Worm (Caenorhabditis elegans) whole organism, L4 larva: Measurements from ENCODE around the gene brap-2.

ENCODE experiments used
- F26F4.8 ChIP-seq: fragments of 200-800 bp; sonication (Bioruptor generic); conservative IDR thresholded peaks from 2 replicates; pipeline ENCODE4 v1.3.6; 2022; ENCODE audit warnings: missing genetic modification characterization, missing compliant biosample characterization
- R02D3.7 ChIP-seq: fragments of 150-350 bp; sonication (generic microtip); optimal IDR thresholded peaks from 3 replicates; lab custom pipeline; 2014; ENCODE audit warnings: missing biosample characterization, missing genetic modification characterization
- Y5F2A.4 ChIP-seq: fragments of 200-800 bp; sonication (Bioruptor generic); optimal IDR thresholded peaks from 2 replicates; lab custom pipeline; 2018; ENCODE audit warnings: mild to moderate bottlenecking, missing genetic modification characterization, missing compliant biosample characterization
- Y75B8A.6 ChIP-seq: fragments of 200-800 bp; sonication (Bioruptor generic); IDR thresholded peaks from 2 replicates; pipeline ENCODE4 v1.3.6; 2022; ENCODE audit warnings: missing genetic modification reagents, missing genetic modification characterization, missing compliant biosample characterization
- ama-1 ChIP-seq: fragments of 150-350 bp; optimal IDR thresholded peaks from 2 replicates; lab custom pipeline; 2014; ENCODE audit warnings: inconsistent platforms, mixed read lengths
- arid-1 ChIP-seq: fragments of 200-800 bp; sonication (Bioruptor generic); conservative IDR thresholded peaks from 2 replicates; pipeline ENCODE4 v1.3.6; 2022; ENCODE audit warnings: missing genetic modification reagents, missing genetic modification characterization, missing compliant biosample characterization
- attf-4 ChIP-seq: sonication (generic microtip); optimal IDR thresholded peaks from 3 replicates; lab custom pipeline; 2017; ENCODE audit warnings: missing biosample characterization, missing genetic modification characterization
- ceh-28 ChIP-seq: fragments of 150-350 bp; optimal IDR thresholded peaks from 2 replicates; lab custom pipeline; 2014; ENCODE audit warnings: missing biosample characterization, missing genetic modification reagents, missing genetic modification characterization
- ceh-32 ChIP-seq: sonication (generic microtip); optimal IDR thresholded peaks from 2 replicates; lab custom pipeline; 2016; ENCODE audit warnings: mild to moderate bottlenecking, missing genetic modification characterization, missing compliant biosample characterization; ENCODE audit not compliant: poor library complexity
- ceh-44 ChIP-seq: fragments of 200-800 bp; sonication (Bioruptor generic); IDR thresholded peaks from 2 replicates; pipeline ENCODE4 v1.3.6; 2022; ENCODE audit warnings: missing genetic modification reagents, missing genetic modification characterization, missing compliant biosample characterization
- ceh-82 ChIP-seq: sonication (generic microtip); optimal IDR thresholded peaks from 2 replicates; lab custom pipeline; 2017; ENCODE audit warnings: missing biosample characterization, missing genetic modification characterization
- cey-2 ChIP-seq: sonication (generic microtip); optimal IDR thresholded peaks from 3 replicates; lab custom pipeline; 2017; ENCODE audit warnings: missing genetic modification characterization, mild to moderate bottlenecking, missing compliant biosample characterization, antibody characterized with exemption, borderline replicate concordance; ENCODE audit not compliant: insufficient read depth
- ctbp-1 ChIP-seq: fragments of 200-800 bp; sonication (Bioruptor generic); IDR thresholded peaks from 2 replicates; pipeline ENCODE4 v1.3.6; 2022; ENCODE audit warnings: missing genetic modification reagents, missing genetic modification characterization, missing compliant biosample characterization
- daf-8 ChIP-seq: fragments of 200-800 bp; sonication (Bioruptor generic); IDR thresholded peaks from 2 replicates; pipeline ENCODE4 v1.3.6; 2022; ENCODE audit warnings: missing genetic modification characterization, missing compliant biosample characterization
- dmd-9 ChIP-seq: fragments of 200-800 bp; sonication (Bioruptor generic); IDR thresholded peaks from 2 replicates; pipeline ENCODE4 v1.3.6; 2022; ENCODE audit warnings: missing genetic modification reagents, missing genetic modification characterization, missing compliant biosample characterization
- dpl-1 ChIP-seq: fragments of 150-350 bp; optimal IDR thresholded peaks from 2 replicates; lab custom pipeline; 2014; ENCODE audit warnings: missing biosample characterization, missing genetic modification reagents, missing genetic modification characterization
- dve-1 ChIP-seq: sonication (generic microtip); optimal IDR thresholded peaks from 2 replicates; lab custom pipeline; 2017; ENCODE audit warnings: antibody characterized with exemption, mild to moderate bottlenecking, missing genetic modification characterization, missing compliant biosample characterization; ENCODE audit not compliant: insufficient read depth
- egl-27 ChIP-seq: sonication (generic microtip); optimal IDR thresholded peaks from 3 replicates; lab custom pipeline; 2017; ENCODE audit warnings: missing biosample characterization, missing genetic modification reagents, missing genetic modification characterization
- egl-43 ChIP-seq: fragments of 200-800 bp; sonication (Bioruptor generic); IDR thresholded peaks from 2 replicates; pipeline ENCODE4 v1.3.6; 2022; ENCODE audit warnings: missing genetic modification reagents, missing genetic modification characterization, missing compliant biosample characterization
- fkh-10 ChIP-seq: fragments of 150-350 bp; optimal IDR thresholded peaks from 2 replicates; lab custom pipeline; 2014; ENCODE audit warnings: missing biosample characterization, missing genetic modification reagents, missing genetic modification characterization
- fos-1 ChIP-seq: fragments of 150-350 bp; optimal IDR thresholded peaks from 2 replicates; lab custom pipeline; 2014; ENCODE audit warnings: missing biosample characterization, missing genetic modification characterization
- gei-8 ChIP-seq: fragments of 200-800 bp; sonication (Bioruptor generic); optimal IDR thresholded peaks from 2 replicates; lab custom pipeline; 2018; ENCODE audit warnings: mild to moderate bottlenecking, missing genetic modification characterization, missing compliant biosample characterization
- jun-1 ChIP-seq: fragments of 150-350 bp; optimal IDR thresholded peaks from 2 replicates; lab custom pipeline; 2014; ENCODE audit warnings: missing biosample characterization, missing genetic modification reagents, missing genetic modification characterization
- lim-7 ChIP-seq: fragments of 200-800 bp; sonication (Bioruptor generic); IDR thresholded peaks from 2 replicates; pipeline ENCODE4 v1.3.6; 2022; ENCODE audit warnings: missing genetic modification characterization, missing compliant biosample characterization
- lin-13 ChIP-seq: fragments of 150-350 bp; optimal IDR thresholded peaks from 2 replicates; lab custom pipeline; 2014; ENCODE audit warnings: missing biosample characterization, missing genetic modification reagents, missing genetic modification characterization
- lin-15B ChIP-seq: fragments of 150-350 bp; sonication (generic microtip); optimal IDR thresholded peaks from 3 replicates; lab custom pipeline; 2014; ENCODE audit warnings: missing biosample characterization, missing genetic modification characterization
- lin-39 ChIP-seq: fragments of 150-350 bp; optimal IDR thresholded peaks from 2 replicates; lab custom pipeline; 2014; ENCODE audit warnings: missing biosample characterization, missing genetic modification reagents, missing genetic modification characterization
- lsy-2 ChIP-seq, 2 experiments: fragments of 150-350 bp in 1 of 2; sonication (generic microtip) in 1 of 2; optimal IDR thresholded peaks; 2 replicates each; lab custom pipeline; 2014 to 2017; ENCODE audit warnings: missing biosample characterization in 2 of 2, missing genetic modification characterization in 2 of 2
- madf-5 ChIP-seq, 2 experiments: fragments of 200-800 bp; sonication (Bioruptor generic); IDR thresholded peaks; 2 replicates each; pipeline ENCODE4 v1.3.6; 2022; ENCODE audit warnings: missing compliant biosample characterization in 2 of 2, missing genetic modification characterization in 2 of 2
- mep-1 ChIP-seq: fragments of 150-350 bp; sonication (generic microtip); optimal IDR thresholded peaks from 3 replicates; lab custom pipeline; 2014; ENCODE audit warnings: missing biosample characterization, missing genetic modification characterization
- mes-2 ChIP-seq: sonication (generic microtip); optimal IDR thresholded peaks from 2 replicates; lab custom pipeline; 2016; ENCODE audit warnings: missing genotype, mild to moderate bottlenecking, missing genetic modification characterization, missing compliant biosample characterization; ENCODE audit not compliant: poor library complexity, severe bottlenecking
- nhr-10 ChIP-seq: fragments of 150-350 bp; optimal IDR thresholded peaks from 2 replicates; lab custom pipeline; 2014; ENCODE audit warnings: missing biosample characterization, missing genetic modification characterization
- nhr-102 ChIP-seq: sonication (generic microtip); optimal IDR thresholded peaks from 2 replicates; lab custom pipeline; 2016; ENCODE audit warnings: mild to moderate bottlenecking, missing genetic modification characterization, moderate library complexity, missing compliant biosample characterization
- nhr-11 ChIP-seq: fragments of 150-350 bp; optimal IDR thresholded peaks from 2 replicates; lab custom pipeline; 2014; ENCODE audit warnings: missing biosample characterization, missing genetic modification characterization
- nhr-111 ChIP-seq: fragments of 200-800 bp; sonication (Bioruptor generic); optimal IDR thresholded peaks from 2 replicates; lab custom pipeline; 2018; ENCODE audit warnings: mild to moderate bottlenecking, missing genetic modification characterization, missing compliant biosample characterization
- nhr-25 ChIP-seq: sonication (generic microtip); optimal IDR thresholded peaks from 2 replicates; lab custom pipeline; 2017; ENCODE audit warnings: missing genetic modification characterization, mild to moderate bottlenecking, missing compliant biosample characterization, antibody characterized with exemption, moderate library complexity, borderline replicate concordance; ENCODE audit not compliant: insufficient read depth
- nhr-28 ChIP-seq: fragments of 150-350 bp; optimal IDR thresholded peaks from 2 replicates; lab custom pipeline; 2014; ENCODE audit warnings: missing biosample characterization, missing genetic modification characterization
- nhr-41 ChIP-seq: fragments of 200-800 bp; sonication (Bioruptor generic); IDR thresholded peaks from 2 replicates; pipeline ENCODE4 v1.3.6; 2022; ENCODE audit warnings: missing genetic modification reagents, missing genetic modification characterization, missing compliant biosample characterization
- nhr-48 ChIP-seq: sonication (generic microtip); optimal IDR thresholded peaks from 2 replicates; lab custom pipeline; 2016; ENCODE audit warnings: mild to moderate bottlenecking, missing genetic modification characterization, missing compliant biosample characterization
- nhr-77 ChIP-seq: fragments of 150-350 bp; optimal IDR thresholded peaks from 2 replicates; lab custom pipeline; 2014; ENCODE audit warnings: missing biosample characterization, missing genetic modification characterization
- php-3 ChIP-seq: fragments of 200-800 bp; sonication (Bioruptor generic); IDR thresholded peaks from 2 replicates; pipeline ENCODE4 v1.3.6; 2022; ENCODE audit warnings: missing genetic modification reagents, missing genetic modification characterization, missing compliant biosample characterization
- rbr-2 ChIP-seq: sonication (generic microtip); optimal IDR thresholded peaks from 2 replicates; lab custom pipeline; 2016; ENCODE audit warnings: missing genotype, missing genetic modification characterization, missing compliant biosample characterization
- set-16 ChIP-seq: fragments of 200-800 bp; sonication (Bioruptor generic); IDR thresholded peaks from 2 replicates; pipeline ENCODE4 v1.3.6; 2022; ENCODE audit warnings: missing genetic modification reagents, missing genetic modification characterization, missing compliant biosample characterization
- spr-1 ChIP-seq: sonication (generic microtip); optimal IDR thresholded peaks from 2 replicates; lab custom pipeline; 2016; ENCODE audit warnings: mild to moderate bottlenecking, missing genetic modification characterization, missing compliant biosample characterization
- spr-3 ChIP-seq: fragments of 200-800 bp; sonication (Bioruptor generic); optimal IDR thresholded peaks from 2 replicates; lab custom pipeline; 2018; ENCODE audit warnings: mild to moderate bottlenecking, missing genetic modification characterization, missing compliant biosample characterization
- tra-1 ChIP-seq: fragments of 200-800 bp; sonication (Bioruptor generic); IDR thresholded peaks from 2 replicates; pipeline ENCODE4 v1.3.6; 2022; ENCODE audit warnings: missing genetic modification reagents, missing genetic modification characterization, missing compliant biosample characterization
- vab-7 ChIP-seq: fragments of 200-800 bp; sonication (Bioruptor generic); IDR thresholded peaks from 2 replicates; pipeline ENCODE4 v1.3.6; 2022; ENCODE audit warnings: missing genetic modification reagents, missing genetic modification characterization, missing compliant biosample characterization
- zfp-2 ChIP-seq: sonication (generic microtip); optimal IDR thresholded peaks from 2 replicates; lab custom pipeline; 2016; ENCODE audit warnings: mild to moderate bottlenecking, missing genetic modification characterization, missing compliant biosample characterization
- zip-11 ChIP-seq: fragments of 200-800 bp; sonication (Bioruptor generic); IDR thresholded peaks from 2 replicates; pipeline ENCODE4 v1.3.6; 2022; ENCODE audit warnings: missing genetic modification characterization, missing compliant biosample characterization

Gene brap-2

ce11 chrII:5340672-5341568 lies 52.1 kb downstream of the brap-2 start (continued):
- TF ChIP-seq cey-2 (tag; lab: Kevin White, UChicago) (no peak), daf-8 (GFP tag; lab: Robert Waterston, UW) (no peak), nhr-10 (peak; percentile 37), ceh-28 (tag; lab: Kevin White, UChicago) (no peak), lin-15B (no peak), fos-1 (tag; lab: Kevin White, UChicago) (no peak), nhr-48 (tag; lab: Kevin White, UChicago) (no peak), zip-11 (no peak), lim-7 (GFP tag; lab: Robert Waterston, UW) (0 out of 2 replicates have a peak, but pooled peaks have one; percentile 3), jun-1 (tag; lab: Kevin White, UChicago) (no peak), nhr-77 (tag; lab: Kevin White, UChicago) (peak; percentile 43), dmd-9 (no peak), lin-39 (tag; lab: Kevin White, UChicago) (no peak), spr-3 (GFP tag; lab: Kevin White, UChicago) (no peak), dve-1 (tag; lab: Kevin White, UChicago) (no peak), madf-5 (GFP tag; IDR thresholded peaks at IDR 0.05; lab: Robert Waterston, UW) (0 out of 4 replicates have a peak, but pooled peaks of 1 of the 2 experiments have one; percentile 13), egl-27 (tag; lab: Kevin White, UChicago) (no peak), zfp-2 (tag; lab: Kevin White, UChicago) (no peak), attf-4 (tag; lab: Kevin White, UChicago) (no peak), Y5F2A.4 (GFP tag; lab: Kevin White, UChicago) (no peak), nhr-28 (no peak), nhr-11 (no peak), dpl-1 (GFP tag; lab: Kevin White, UChicago) (no peak), Y75B8A.6 (GFP tag; lab: Robert Waterston, UW) (no peak), nhr-25 (tag; lab: Kevin White, UChicago) (no peak), ceh-82 (tag; lab: Kevin White, UChicago) (no peak), tra-1 (GFP tag; lab: Robert Waterston, UW) (no peak), spr-1 (tag; lab: Kevin White, UChicago) (no peak), ama-1 (lab: Kevin White, UChicago) (no peak), set-16 (GFP tag; lab: Robert Waterston, UW) (no peak), arid-1 (GFP tag; lab: Robert Waterston, UW) (no peak), egl-43 (GFP tag; lab: Robert Waterston, UW) (0 out of 2 replicates have a peak, but pooled peaks have one; percentile 43), vab-7 (GFP tag; lab: Robert Waterston, UW) (no peak), ceh-44 (GFP tag; lab: Robert Waterston, UW) (no peak), mes-2 (tag; lab: Kevin White, UChicago) (peak; percentile 37), lsy-2 (tag; optimal IDR thresholded peaks at IDR 0.05; lab: Kevin White, UChicago) (no peak), rbr-2 (tag; lab: Kevin White, UChicago) (no peak), R02D3.7 (tag; lab: Kevin White, UChicago) (no peak), php-3 (GFP tag; lab: Robert Waterston, UW) (no peak), ctbp-1 (GFP tag; lab: Robert Waterston, UW) (no peak; the same call in 1 of the 2 replicates), nhr-111 (GFP tag; lab: Kevin White, UChicago) (no peak), F26F4.8 (GFP tag; lab: Robert Waterston, UW) (no peak), fkh-10 (no peak), gei-8 (peak; percentile 63), nhr-102 (no peak), nhr-41 (GFP tag; lab: Robert Waterston, UW) (peak; percentile 61; the same call in 1 of the 2 replicates), lin-13 (GFP tag; lab: Kevin White, UChicago) (no peak), mep-1 (tag; lab: Kevin White, UChicago) (peak; percentile 60), ceh-32 (no peak)
